Worm (Caenorhabditis elegans) whole organism, mixed stage, embryonic: Measurements from ENCODE around the gene srj-6.

ENCODE experiments used
- elt-1 ChIP-seq: sonication (generic microtip); optimal IDR thresholded peaks from 2 replicates; lab custom pipeline; 2017; ENCODE audit warnings: missing genetic modification characterization, mild to moderate bottlenecking, missing compliant biosample characterization, antibody characterized with exemption, moderate library complexity, borderline replicate concordance; ENCODE audit not compliant: insufficient read depth
- sptf-1 ChIP-seq: sonication (generic microtip); optimal IDR thresholded peaks from 2 replicates; lab custom pipeline; 2017; ENCODE audit warnings: mild to moderate bottlenecking, missing genetic modification characterization, moderate library complexity, missing compliant biosample characterization
- ztf-11 ChIP-seq: fragments of 150-350 bp; optimal IDR thresholded peaks from 2 replicates; lab custom pipeline; 2014; ENCODE audit warnings: missing biosample characterization, missing genetic modification characterization

ce11 chrV:624922-625321 lies 29.4 kb downstream of the srj-6 start, which contains the start of gene srt-17:
- TF ChIP-seq ztf-11 (tag; lab: Kevin White, UChicago) (no peak), sptf-1 (tag; lab: Kevin White, UChicago) (no peak), elt-1 (tag; lab: Kevin White, UChicago) (no peak)
